Worm (Caenorhabditis elegans) whole organism, midembryonic: ENCODE data around the gene lsy-12.

Source experiments
- T22C8.4 ChIP-seq: fragments of 200-800 bp; sonication (Bioruptor generic); IDR thresholded peaks from 2 replicates; pipeline ENCODE4 v1.3.6; 2022; ENCODE audit warnings: missing genetic modification characterization, missing compliant biosample characterization
- cog-1 ChIP-seq: sonication (generic microtip); optimal IDR thresholded peaks from 2 replicates; lab custom pipeline; 2016; ENCODE audit warnings: missing genetic modification characterization, missing compliant biosample characterization
- flt-1 ChIP-seq: fragments of 200-800 bp; sonication (Bioruptor generic); IDR thresholded peaks from 2 replicates; pipeline ENCODE4 v1.3.6; 2022; ENCODE audit warnings: missing genetic modification characterization, missing compliant biosample characterization
- klf-2 ChIP-seq: fragments of 200-800 bp; sonication (Bioruptor generic); conservative IDR thresholded peaks from 2 replicates; pipeline ENCODE4 v1.3.6; 2022; ENCODE audit warnings: missing genetic modification reagents, missing genetic modification characterization, missing compliant biosample characterization
- med-1 ChIP-seq: sonication (generic microtip); optimal IDR thresholded peaks from 2 replicates; lab custom pipeline; 2017; ENCODE audit warnings: missing genetic modification characterization, mild to moderate bottlenecking, missing compliant biosample characterization, antibody characterized with exemption, missing genetic modification reagents; ENCODE audit not compliant: insufficient read depth
- ref-1 ChIP-seq: fragments of 200-800 bp; sonication (Bioruptor generic); conservative IDR thresholded peaks from 2 replicates; pipeline ENCODE4 v1.3.6; 2022; ENCODE audit warnings: missing genetic modification reagents, missing genetic modification characterization, missing compliant biosample characterization
- tab-1 ChIP-seq: fragments of 200-800 bp; sonication (Bioruptor generic); IDR thresholded peaks from 2 replicates; pipeline ENCODE4 v1.3.6; 2022; ENCODE audit warnings: missing genetic modification characterization, missing compliant biosample characterization
- ztf-29 ChIP-seq: fragments of 200-800 bp; sonication (Bioruptor generic); IDR thresholded peaks from 2 replicates; pipeline ENCODE4 v1.3.6; 2022; ENCODE audit warnings: missing genetic modification reagents, missing genetic modification characterization, missing compliant biosample characterization

- no peak for TF ChIP-seq ref-1
- no peak for TF ChIP-seq cog-1 (tag; lab: Kevin White, UChicago)
- TF ChIP-seq T22C8.4 (GFP tag; lab: Robert Waterston, UW) = no peak
- no peak for TF ChIP-seq klf-2 (GFP tag; lab: Robert Waterston, UW)
- TF ChIP-seq med-1 (GFP tag; lab: Kevin White, UChicago) = no peak
- no peak for TF ChIP-seq ztf-29 (GFP tag; lab: Robert Waterston, UW)
- TF ChIP-seq tab-1 (GFP tag; lab: Robert Waterston, UW) = no peak
- TF ChIP-seq flt-1 = no peak
Measured at ce11 chrV:9803176-9803575, 56.6 kb downstream of the lsy-12 start, which contains the start of gene sru-39.
